Fruit fly (Drosophila melanogaster): ENCODE measurements around the gene Ccp84Af.

The Ccp84Af gene

dm6 chr3R:6708858-6709257, 18.8 kb upstream of the Ccp84Af start (continued):
- TF ChIP-seq CG18764 (GFP tag; optimal IDR thresholded peaks at IDR 0.05), result no peak
- no peak for TF ChIP-seq NK7.1 (GFP tag; optimal IDR thresholded peaks at IDR 0.05)
- no peak for TF ChIP-seq btn (GFP tag; optimal IDR thresholded peaks at IDR 0.05)
- TF ChIP-seq D19A (tag; optimal IDR thresholded peaks at IDR 0.05), result no peak
- no peak for TF ChIP-seq NC2β (GFP tag; optimal IDR thresholded peaks at IDR 0.05)
- TF ChIP-seq fd3F (GFP tag; optimal IDR thresholded peaks at IDR 0.05), result no peak
- no peak for TF ChIP-seq wor (GFP tag; IDR thresholded peaks at IDR 0.05)
- no peak for TF ChIP-seq BtbVII (GFP tag; optimal IDR thresholded peaks at IDR 0.05)
- TF ChIP-seq CG12391 (tag; optimal IDR thresholded peaks at IDR 0.05), result no peak
- no peak for TF ChIP-seq jigr1 (GFP tag; IDR thresholded peaks at IDR 0.05)
- TF ChIP-seq Optix (GFP tag; IDR thresholded peaks at IDR 0.05), result no peak
- no peak for TF ChIP-seq ttk (GFP tag; IDR thresholded peaks at IDR 0.05)
- no peak for TF ChIP-seq ci (GFP tag; IDR thresholded peaks at IDR 0.05)
- TF ChIP-seq CG30431 (GFP tag; optimal IDR thresholded peaks at IDR 0.05), result no peak
- no peak for TF ChIP-seq slou (GFP tag; optimal IDR thresholded peaks at IDR 0.05)
- no peak for TF ChIP-seq sqz (GFP tag; optimal IDR thresholded peaks at IDR 0.05)
- TF ChIP-seq bsh (GFP tag; optimal IDR thresholded peaks at IDR 0.05), result no peak
- no peak for TF ChIP-seq CG12299 (tag; optimal IDR thresholded peaks at IDR 0.05)
- TF ChIP-seq Dip3 (GFP tag; optimal IDR thresholded peaks at IDR 0.05), result no peak
- no peak for TF ChIP-seq pho (GFP tag; optimal IDR thresholded peaks at IDR 0.05)
- no peak for TF ChIP-seq Awh (GFP tag; IDR thresholded peaks at IDR 0.05)
- no peak for TF ChIP-seq CG31441 (GFP tag; IDR thresholded peaks at IDR 0.05)
- no peak for TF ChIP-seq prd (optimal IDR thresholded peaks at IDR 0.05)
- TF ChIP-seq prd (GFP tag; IDR thresholded peaks at IDR 0.05), result no peak
- no peak for TF ChIP-seq CG16779 (GFP tag; IDR thresholded peaks at IDR 0.05)
- peak; percentile 56 for TF ChIP-seq yki (optimal IDR thresholded peaks at IDR 0.05)
- no peak for TF ChIP-seq CG6175 (GFP tag; IDR thresholded peaks at IDR 0.05)
- no peak for TF ChIP-seq Nf-YA (GFP tag; IDR thresholded peaks at IDR 0.05)
- no peak for TF ChIP-seq E2f1 (GFP tag; IDR thresholded peaks at IDR 0.05)
- no peak for TF ChIP-seq CG5180 (GFP tag; optimal IDR thresholded peaks at IDR 0.05)
- TF ChIP-seq CG10959 (GFP tag; IDR thresholded peaks at IDR 0.05), result no peak
- TF ChIP-seq ken (GFP tag; IDR thresholded peaks at IDR 0.05), result no peak

- TF ChIP-seq CG3065 (GFP tag; optimal IDR thresholded peaks at IDR 0.05) (no peak), CTCF (GFP tag; optimal IDR thresholded peaks at IDR 0.05) (peak; percentile 82), ase (GFP tag; IDR thresholded peaks at IDR 0.05) (no peak), CG43689 (GFP tag; IDR thresholded peaks at IDR 0.05) (no peak), CG1024 (GFP tag; IDR thresholded peaks at IDR 0.05) (no peak), CG1603 (tag; optimal IDR thresholded peaks at IDR 0.05) (peak; percentile 23), Ptx1 (GFP tag; IDR thresholded peaks at IDR 0.05) (no peak), amos (GFP tag; IDR thresholded peaks at IDR 0.05; ENCODE audit: partially characterized antibody) (peak; percentile 50), insv (GFP tag; optimal IDR thresholded peaks at IDR 0.05) (peak in 1 of 2 experiments; percentile 5), Lhr (GFP tag; optimal IDR thresholded peaks at IDR 0.05) (peak; percentile 15), Chrac-16 (GFP tag; optimal IDR thresholded peaks at IDR 0.05) (no peak), pita (GFP tag; optimal IDR thresholded peaks at IDR 0.05) (peak; percentile 74), emc (GFP tag; optimal IDR thresholded peaks at IDR 0.05) (no peak), gfzf (GFP tag; optimal IDR thresholded peaks at IDR 0.05) (peak; percentile 6), gt (GFP tag; IDR thresholded peaks at IDR 0.05) (no peak), CG11723 (GFP tag; optimal IDR thresholded peaks at IDR 0.05) (no peak), knrl (GFP tag; IDR thresholded peaks at IDR 0.05; ENCODE audit: partially characterized antibody) (peak; percentile 40), CG18011 (GFP tag; optimal IDR thresholded peaks at IDR 0.05) (peak; percentile 86), CG16813 (GFP tag; IDR thresholded peaks at IDR 0.05; ENCODE audit: partially characterized antibody) (peak; percentile 21; the same call in 1 of the 3 replicates), CG9797 (GFP tag; optimal IDR thresholded peaks at IDR 0.05) (no peak), Myb (GFP tag; optimal IDR thresholded peaks at IDR 0.05) (peak; percentile 15), CG12299 (tag; optimal IDR thresholded peaks at IDR 0.05) (no peak), fu2 (GFP tag; optimal IDR thresholded peaks at IDR 0.05) (no peak), stwl (tag; optimal IDR thresholded peaks at IDR 0.05) (peak; percentile 92)
Measured at dm6 chr3R:6706327-6706726, 16.3 kb upstream of the Ccp84Af start.
